Fruit fly (Drosophila melanogaster) whole organism, embryonic: ENCODE results near the gene CG15403.

Experiments used
- Ada2b ChIP-seq: fragments of 200-800 bp; sonication (Bioruptor generic); IDR thresholded peaks from 2 replicates; pipeline ENCODE4 v1.3.6; 2022; ENCODE audit warnings: missing biosample characterization, missing genetic modification characterization
- CG10147 ChIP-seq: fragments of 200-800 bp; sonication (Bioruptor generic); optimal IDR thresholded peaks from 2 replicates; lab custom pipeline; 2019; ENCODE audit warnings: missing biosample characterization, mild to moderate bottlenecking, missing genetic modification characterization, moderate library complexity
- CG10274 ChIP-seq: fragments of 200-800 bp; sonication (Bioruptor generic); optimal IDR thresholded peaks from 3 replicates; lab custom pipeline; 2017; ENCODE audit warnings: missing biosample characterization, mild to moderate bottlenecking, missing genetic modification characterization
- CG11085 ChIP-seq: fragments of 200-800 bp; sonication (Bioruptor generic); IDR thresholded peaks from 2 replicates; pipeline ENCODE4 v1.3.6; 2022; ENCODE audit warnings: missing biosample characterization, missing genetic modification characterization
- CG11247 ChIP-seq: fragments of 200-800 bp; sonication (Bioruptor generic); IDR thresholded peaks from 2 replicates; pipeline ENCODE4 v1.3.6; 2022; ENCODE audit warnings: missing biosample characterization, missing genetic modification characterization
- CG12391 ChIP-seq: fragments of 200-800 bp; sonication (Bioruptor generic); optimal IDR thresholded peaks from 3 replicates; lab custom pipeline; 2018; ENCODE audit warnings: missing biosample characterization, mild to moderate bottlenecking, missing genetic modification characterization, moderate library complexity
- CG13624 ChIP-seq: fragments of 200-800 bp; sonication (Bioruptor generic); optimal IDR thresholded peaks from 2 replicates; lab custom pipeline; 2016; ENCODE audit warnings: missing biosample characterization, missing genetic modification characterization
- CG13894 ChIP-seq: fragments of 200-800 bp; sonication (Bioruptor generic); optimal IDR thresholded peaks from 3 replicates; lab custom pipeline; 2018; ENCODE audit warnings: missing biosample characterization, mild to moderate bottlenecking, missing genetic modification characterization, moderate library complexity
- CG15269 ChIP-seq: fragments of 200-800 bp; sonication (Bioruptor generic); optimal IDR thresholded peaks from 2 replicates; lab custom pipeline; 2018; ENCODE audit warnings: missing biosample characterization, mild to moderate bottlenecking, missing genetic modification characterization, moderate library complexity
- CG1529 ChIP-seq: fragments of 200-800 bp; sonication (Bioruptor generic); optimal IDR thresholded peaks from 3 replicates; lab custom pipeline; 2018; ENCODE audit warnings: missing biosample characterization, missing genetic modification characterization
- CG17385 ChIP-seq: fragments of 200-800 bp; sonication (Bioruptor generic); optimal IDR thresholded peaks from 3 replicates; lab custom pipeline; 2018; ENCODE audit warnings: missing biosample characterization, mild to moderate bottlenecking, missing genetic modification characterization
- CG17612 ChIP-seq: fragments of 200-800 bp; sonication (Bioruptor generic); IDR thresholded peaks from 2 replicates; pipeline ENCODE4 v1.3.6; 2022; ENCODE audit warnings: missing biosample characterization, missing genetic modification characterization
- CG1832 ChIP-seq: fragments of 200-800 bp; sonication (Bioruptor generic); optimal IDR thresholded peaks from 2 replicates; lab custom pipeline; 2017; ENCODE audit warnings: missing biosample characterization, mild to moderate bottlenecking, missing genetic modification characterization, inconsistent platforms
- CG18599 ChIP-seq: fragments of 200-800 bp; sonication (Bioruptor generic); optimal IDR thresholded peaks from 3 replicates; lab custom pipeline; 2017; ENCODE audit warnings: missing biosample characterization, missing genetic modification characterization, mild to moderate bottlenecking, moderate library complexity, missing genetic modification reagents
- CG2116 ChIP-seq: fragments of 200-800 bp; sonication (Bioruptor generic); optimal IDR thresholded peaks from 3 replicates; lab custom pipeline; 2018; ENCODE audit warnings: missing biosample characterization, mild to moderate bottlenecking, missing genetic modification characterization
- CG2199 ChIP-seq: fragments of 200-800 bp; sonication (Bioruptor generic); IDR thresholded peaks from 3 replicates; pipeline ENCODE4 v1.3.6; 2022; ENCODE audit warnings: missing biosample characterization, missing genetic modification characterization
- CG43689 ChIP-seq: fragments of 200-800 bp; sonication (Bioruptor generic); IDR thresholded peaks from 2 replicates; pipeline ENCODE4 v1.3.6; 2022; ENCODE audit warnings: missing biosample characterization, missing genetic modification characterization
- CG4854 ChIP-seq: fragments of 200-800 bp; sonication (Bioruptor generic); optimal IDR thresholded peaks from 2 replicates; lab custom pipeline; 2016; ENCODE audit warnings: missing biosample characterization, missing genetic modification characterization, inconsistent platforms
- CG5180 ChIP-seq: fragments of 200-800 bp; sonication (Bioruptor generic); optimal IDR thresholded peaks from 3 replicates; lab custom pipeline; 2017; ENCODE audit warnings: missing biosample characterization, missing genetic modification characterization, mild to moderate bottlenecking, moderate library complexity, missing genetic modification reagents
- CG6854 ChIP-seq: fragments of 200-800 bp; sonication (Bioruptor generic); optimal IDR thresholded peaks from 3 replicates; lab custom pipeline; 2017; ENCODE audit warnings: missing biosample characterization, mild to moderate bottlenecking, missing genetic modification characterization
- CG7372 ChIP-seq: fragments of 200-800 bp; sonication (Bioruptor generic); IDR thresholded peaks from 2 replicates; pipeline ENCODE4 v1.3.6; 2022; ENCODE audit warnings: missing biosample characterization, missing genetic modification characterization
- CG7987 ChIP-seq: fragments of 200-800 bp; sonication (Bioruptor generic); optimal IDR thresholded peaks from 2 replicates; lab custom pipeline; 2018; ENCODE audit warnings: missing biosample characterization, mild to moderate bottlenecking, missing genetic modification characterization, moderate library complexity
- CG8281 ChIP-seq: fragments of 200-800 bp; sonication (Bioruptor generic); optimal IDR thresholded peaks from 2 replicates; lab custom pipeline; 2018; ENCODE audit warnings: missing biosample characterization, mild to moderate bottlenecking, missing genetic modification characterization, moderate library complexity
- CG8944 ChIP-seq: fragments of 200-800 bp; sonication (Bioruptor generic); optimal IDR thresholded peaks from 3 replicates; lab custom pipeline; 2016; ENCODE audit warnings: missing biosample characterization, missing genetic modification characterization
- CG9932 ChIP-seq: fragments of 200-800 bp; sonication (Bioruptor generic); IDR thresholded peaks from 2 replicates; pipeline ENCODE4 v1.3.6; 2022; ENCODE audit warnings: missing biosample characterization, missing genetic modification characterization
- CHES-1-like ChIP-seq: fragments of 200-800 bp; sonication (Bioruptor generic); optimal IDR thresholded peaks from 2 replicates; lab custom pipeline; 2016; ENCODE audit warnings: missing biosample characterization, missing genetic modification characterization
- Camta ChIP-seq: fragments of 200-800 bp; sonication (Bioruptor generic); optimal IDR thresholded peaks from 2 replicates; lab custom pipeline; 2016; ENCODE audit warnings: missing biosample characterization, missing genetic modification characterization
- CoRest ChIP-seq: fragments of 200-800 bp; sonication (Bioruptor generic); optimal IDR thresholded peaks from 3 replicates; lab custom pipeline; 2018; ENCODE audit warnings: missing biosample characterization, mild to moderate bottlenecking, missing genetic modification characterization, moderate library complexity
- Dref ChIP-seq: fragments of 200-800 bp; sonication (Bioruptor generic); IDR thresholded peaks from 2 replicates; pipeline ENCODE4 v1.3.6; 2022; ENCODE audit warnings: missing biosample characterization, missing genetic modification characterization
- Fer2 ChIP-seq: fragments of 200-800 bp; sonication (Bioruptor generic); optimal IDR thresholded peaks from 2 replicates; lab custom pipeline; 2018; ENCODE audit warnings: missing biosample characterization, mild to moderate bottlenecking, missing genetic modification characterization, moderate library complexity
- Ptx1 ChIP-seq: fragments of 200-800 bp; sonication (Bioruptor generic); IDR thresholded peaks from 2 replicates; pipeline ENCODE4 v1.3.6; 2022; ENCODE audit warnings: missing biosample characterization, missing genetic modification characterization
- Sox100B ChIP-seq: fragments of 200-800 bp; sonication (Bioruptor generic); optimal IDR thresholded peaks from 3 replicates; lab custom pipeline; 2018; ENCODE audit warnings: missing biosample characterization, mild to moderate bottlenecking, missing genetic modification characterization
- Taf1 ChIP-seq: fragments of 200-800 bp; sonication (Bioruptor generic); IDR thresholded peaks from 2 replicates; pipeline ENCODE4 v1.3.6; 2022; ENCODE audit warnings: missing biosample characterization, missing genetic modification characterization
- bcd ChIP-seq: fragments of 200-800 bp; sonication (Bioruptor generic); optimal IDR thresholded peaks from 2 replicates; lab custom pipeline; 2017; ENCODE audit warnings: missing biosample characterization, mild to moderate bottlenecking, missing genetic modification characterization
- cas ChIP-seq: fragments of 200-800 bp; sonication (Bioruptor generic); IDR thresholded peaks from 2 replicates; pipeline ENCODE4 v1.3.6; 2022; ENCODE audit warnings: missing biosample characterization, missing genetic modification characterization
- esg ChIP-seq: fragments of 200-800 bp; sonication (Bioruptor generic); conservative IDR thresholded peaks from 2 replicates; pipeline ENCODE4 v1.3.6; 2022; ENCODE audit warnings: missing biosample characterization, missing genetic modification characterization
- eve ChIP-seq, 2 experiments: fragments of >200 bp; optimal IDR thresholded peaks; 2 replicates each; lab custom pipeline; 2017; ENCODE audit warnings: missing biosample characterization in 2 of 2, missing genetic modification characterization in 2 of 2
- fd64A ChIP-seq: fragments of 200-800 bp; sonication (Bioruptor generic); optimal IDR thresholded peaks from 3 replicates; lab custom pipeline; 2018; ENCODE audit warnings: missing biosample characterization, mild to moderate bottlenecking, missing genetic modification characterization
- gcm ChIP-seq: fragments of 200-800 bp; sonication (Bioruptor generic); optimal IDR thresholded peaks from 2 replicates; lab custom pipeline; 2019; ENCODE audit warnings: missing biosample characterization, mild to moderate bottlenecking, missing genetic modification characterization, moderate library complexity
- gfzf ChIP-seq: fragments of 200-800 bp; sonication (Bioruptor generic); optimal IDR thresholded peaks from 2 replicates; lab custom pipeline; 2016; ENCODE audit warnings: missing biosample characterization, mild to moderate bottlenecking, missing genetic modification characterization, moderate library complexity
- klu ChIP-seq: fragments of 200-800 bp; sonication (Bioruptor generic); IDR thresholded peaks from 2 replicates; pipeline ENCODE4 v1.3.6; 2022; ENCODE audit warnings: missing biosample characterization, missing genetic modification characterization
- maf-S ChIP-seq: fragments of 200-800 bp; sonication (Bioruptor generic); optimal IDR thresholded peaks from 2 replicates; lab custom pipeline; 2016; ENCODE audit warnings: missing biosample characterization, missing genetic modification characterization
- mld ChIP-seq: fragments of 200-800 bp; sonication (Bioruptor generic); IDR thresholded peaks from 3 replicates; pipeline ENCODE4 v1.3.6; 2022; ENCODE audit warnings: missing biosample characterization, missing genetic modification characterization; ENCODE audit not compliant: partially characterized antibody
- scrt ChIP-seq: fragments of 200-800 bp; sonication (Bioruptor generic); optimal IDR thresholded peaks from 2 replicates; lab custom pipeline; 2018; ENCODE audit warnings: missing biosample characterization, mild to moderate bottlenecking, missing genetic modification characterization, moderate library complexity
- sisA ChIP-seq: fragments of 200-800 bp; sonication (Bioruptor generic); IDR thresholded peaks from 2 replicates; pipeline ENCODE4 v1.3.6; 2022; ENCODE audit warnings: missing biosample characterization, missing genetic modification characterization
- slbo ChIP-seq: fragments of 200-800 bp; sonication (Bioruptor generic); IDR thresholded peaks from 2 replicates; pipeline ENCODE4 v1.3.6; 2022; ENCODE audit warnings: missing biosample characterization, missing genetic modification characterization
- tll ChIP-seq, 2 experiments: fragments of 200-800 bp in 1 of 2; fragments of >200 bp in 1 of 2; sonication (Bioruptor generic) in 1 of 2; optimal IDR thresholded peaks; 2 replicates each; lab custom pipeline; 2017 to 2019; ENCODE audit warnings: missing biosample characterization in 2 of 2, missing genetic modification characterization in 2 of 2, mild to moderate bottlenecking in 1 of 2, moderate library complexity in 1 of 2
- tup ChIP-seq: fragments of 200-800 bp; sonication (Bioruptor generic); optimal IDR thresholded peaks from 2 replicates; lab custom pipeline; 2016; ENCODE audit warnings: missing biosample characterization, mild to moderate bottlenecking, missing genetic modification characterization, moderate library complexity
- unc-4 ChIP-seq: fragments of 200-800 bp; sonication (Bioruptor generic); IDR thresholded peaks from 2 replicates; pipeline ENCODE4 v1.3.6; 2022; ENCODE audit warnings: missing biosample characterization, missing genetic modification characterization; ENCODE audit not compliant: partially characterized antibody

CG15403 gene

DNA sequence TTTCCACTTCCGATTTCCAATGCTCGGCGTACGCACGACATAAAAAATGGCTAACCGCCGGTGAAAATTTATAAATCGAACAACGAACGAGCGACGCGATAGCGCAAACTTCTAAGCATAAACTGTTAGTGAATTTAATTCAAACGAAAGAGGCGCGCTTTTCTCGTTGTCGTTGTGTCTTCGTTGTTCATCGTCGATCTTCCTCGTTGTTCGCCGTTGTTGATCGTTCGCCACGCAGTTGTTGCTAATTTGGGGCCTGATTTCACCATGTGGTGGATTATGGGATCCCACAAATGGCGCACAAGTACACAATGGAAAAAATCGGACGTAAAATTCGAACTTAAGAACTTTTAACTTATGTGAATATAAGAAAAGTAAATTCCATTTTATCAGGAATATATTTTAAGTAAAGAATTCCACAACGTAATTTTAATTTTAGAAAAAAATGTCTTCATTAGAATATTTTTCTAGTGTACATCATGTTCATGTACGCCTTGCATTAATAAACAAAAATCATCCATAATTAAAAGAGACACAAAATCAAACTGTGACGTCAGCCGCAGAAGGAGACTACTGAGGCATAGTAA is 42.1 kb upstream of the CG15403 start (continued):
- no peak for TF ChIP-seq unc-4 (GFP tag; lab: Robert Waterston, UW)
- TF ChIP-seq Ada2b (GFP tag; lab: Robert Waterston, UW): peak; percentile 59
- TF ChIP-seq CG9932 (GFP tag; lab: Robert Waterston, UW): peak; percentile 79
- peak; percentile 7 for TF ChIP-seq CG8944 (GFP tag; lab: Kevin White, UChicago)
- TF ChIP-seq CG43689 (GFP tag; lab: Robert Waterston, UW): 0 out of 2 replicates have a peak, but pooled peaks have one; percentile 34
- TF ChIP-seq maf-S (GFP tag; lab: Kevin White, UChicago): peak; percentile 31
- no peak for TF ChIP-seq CG1832 (GFP tag; lab: Kevin White, UChicago)
- TF ChIP-seq CG4854 (GFP tag; lab: Kevin White, UChicago): peak; percentile 44
- no peak for TF ChIP-seq gfzf (GFP tag; lab: Kevin White, UChicago)
- TF ChIP-seq CG2199: no peak
- peak; percentile 79 for TF ChIP-seq CG12391 (tag; lab: Kevin White, UChicago)
- TF ChIP-seq CHES-1-like (GFP tag; lab: Kevin White, UChicago): peak; percentile 15
- no peak for TF ChIP-seq Dref
- TF ChIP-seq CG5180 (GFP tag; lab: Kevin White, UChicago): peak; percentile 40
- TF ChIP-seq Ptx1 (GFP tag; lab: Robert Waterston, UW): peak; percentile 81
- TF ChIP-seq fd64A (GFP tag; lab: Kevin White, UChicago): no peak
- TF ChIP-seq Taf1 (GFP tag; lab: Robert Waterston, UW): peak; percentile 62
- peak; percentile 80 for TF ChIP-seq CG10147 (GFP tag; lab: Kevin White, UChicago)
- 0 out of 2 replicates have a peak, but pooled peaks have one; percentile 44 for TF ChIP-seq CG17612 (GFP tag; lab: Robert Waterston, UW)
- TF ChIP-seq CG8281 (tag; lab: Kevin White, UChicago): peak; percentile 3
- TF ChIP-seq CG18599: peak; percentile 81
- TF ChIP-seq CG13894 (tag; lab: Kevin White, UChicago): peak; percentile 31
- TF ChIP-seq CG2116 (GFP tag; lab: Kevin White, UChicago): peak; percentile 20
- 0 out of 2 replicates have a peak, but pooled peaks have one; percentile 11 for TF ChIP-seq CG11085 (GFP tag; lab: Robert Waterston, UW)
- peak; percentile 13 for TF ChIP-seq Fer2 (tag; lab: Kevin White, UChicago)
- no peak for TF ChIP-seq CG1529
- peak; percentile 77 for TF ChIP-seq CoRest (tag; lab: Kevin White, UChicago)
- no peak for TF ChIP-seq tup (GFP tag; lab: Kevin White, UChicago)
- peak; percentile 51 for TF ChIP-seq sisA (GFP tag; lab: Robert Waterston, UW)
- TF ChIP-seq CG13624 (GFP tag; lab: Kevin White, UChicago): peak; percentile 73
- TF ChIP-seq CG11247 (GFP tag; lab: Robert Waterston, UW): peak; percentile 41; the same call in 1 of the 2 replicates
- no peak for TF ChIP-seq tll (GFP tag; optimal IDR thresholded peaks at IDR 0.05; lab: Kevin White, UChicago)
- peak; percentile 67 for TF ChIP-seq CG6854 (GFP tag; lab: Kevin White, UChicago)
- TF ChIP-seq CG7987 (GFP tag; lab: Kevin White, UChicago): peak; percentile 20
- peak; percentile 50 for TF ChIP-seq scrt
- peak; percentile 68 for TF ChIP-seq CG17385
- peak; percentile 42 for TF ChIP-seq Camta (GFP tag; lab: Kevin White, UChicago)
- peak; percentile 53 for TF ChIP-seq gcm
- TF ChIP-seq klu (GFP tag; lab: Robert Waterston, UW): peak; percentile 16; the same call in 1 of the 2 replicates
- peak; percentile 72 for TF ChIP-seq bcd (GFP tag; lab: Kevin White, UChicago)
- peak in 1 of 2 experiments; percentile 27 for TF ChIP-seq eve (GFP tag; optimal IDR thresholded peaks at IDR 0.05; lab: Kevin White, UChicago)
- TF ChIP-seq Sox100B (GFP tag; lab: Kevin White, UChicago): peak; percentile 75
- peak; percentile 66; the same call in 1 of the 2 replicates for TF ChIP-seq CG7372 (GFP tag; lab: Robert Waterston, UW)
- peak; percentile 85 for TF ChIP-seq slbo (GFP tag; lab: Robert Waterston, UW)
- peak; percentile 86 for TF ChIP-seq CG15269 (tag; lab: Kevin White, UChicago)
- TF ChIP-seq esg: peak; percentile 64
- TF ChIP-seq cas (GFP tag; lab: Robert Waterston, UW): peak; percentile 43; the same call in 1 of the 2 replicates
- peak; percentile 12 for TF ChIP-seq CG10274 (GFP tag; lab: Kevin White, UChicago)
- no peak for TF ChIP-seq mld
